Fruit fly (Drosophila melanogaster) whole organism, pupa: ENCODE data around the gene CG1983.

ENCODE experiments used
- CG10348 ChIP-seq: fragments of 200-800 bp; sonication (Bioruptor generic); IDR thresholded peaks from 2 replicates; pipeline ENCODE4 v1.3.6; 2022; ENCODE audit warnings: missing biosample characterization, missing genetic modification characterization
- CG14655 ChIP-seq: fragments of 200-800 bp; sonication (Bioruptor generic); optimal IDR thresholded peaks from 3 replicates; lab custom pipeline; 2017; ENCODE audit warnings: mild to moderate bottlenecking, missing biosample characterization, missing genetic modification reagents, missing genetic modification characterization
- CG15710 ChIP-seq: fragments of 200-800 bp; sonication (Bioruptor generic); optimal IDR thresholded peaks from 2 replicates; lab custom pipeline; 2018; ENCODE audit warnings: missing biosample characterization, mild to moderate bottlenecking, missing genetic modification characterization, moderate library complexity
- CG17806 ChIP-seq: fragments of 200-800 bp; sonication (Bioruptor generic); optimal IDR thresholded peaks from 2 replicates; lab custom pipeline; 2018; ENCODE audit warnings: missing biosample characterization, mild to moderate bottlenecking, missing genetic modification characterization, moderate library complexity
- CG34367 ChIP-seq: fragments of 200-800 bp; sonication (Bioruptor generic); optimal IDR thresholded peaks from 2 replicates; lab custom pipeline; 2018; ENCODE audit warnings: missing biosample characterization, mild to moderate bottlenecking, missing genetic modification characterization
- CG8301 ChIP-seq: fragments of 200-800 bp; sonication (Bioruptor generic); optimal IDR thresholded peaks from 2 replicates; lab custom pipeline; 2018; ENCODE audit warnings: missing biosample characterization, mild to moderate bottlenecking, missing genetic modification characterization
- EcR ChIP-seq: fragments of 200-800 bp; sonication (Bioruptor generic); optimal IDR thresholded peaks from 3 replicates; lab custom pipeline; 2019; ENCODE audit warnings: missing biosample characterization, missing genetic modification characterization, mild to moderate bottlenecking, moderate library complexity, missing genetic modification reagents
- Pif1A ChIP-seq: fragments of 200-800 bp; sonication (Bioruptor generic); optimal IDR thresholded peaks from 3 replicates; lab custom pipeline; 2016; ENCODE audit warnings: missing biosample characterization, missing genetic modification characterization
- Snoo ChIP-seq: fragments of 200-800 bp; sonication (Bioruptor generic); optimal IDR thresholded peaks from 3 replicates; lab custom pipeline; 2017; ENCODE audit warnings: missing biosample characterization, mild to moderate bottlenecking, missing genetic modification characterization, inconsistent platforms
- fd96Ca ChIP-seq: fragments of 200-800 bp; sonication (Bioruptor generic); IDR thresholded peaks from 3 replicates; pipeline ENCODE4 v1.3.6; 2022; ENCODE audit warnings: missing biosample characterization, missing genetic modification characterization
- rn ChIP-seq: fragments of 200-800 bp; sonication (Bioruptor generic); IDR thresholded peaks from 2 replicates; pipeline ENCODE4 v1.3.6; 2022; ENCODE audit warnings: missing biosample characterization, missing genetic modification characterization

- TF ChIP-seq CG8301 (no peak), rn (no peak), Snoo (tag; lab: Kevin White, UChicago) (no peak), CG34367 (tag; lab: Kevin White, UChicago) (no peak), CG15710 (no peak), CG17806 (tag; lab: Kevin White, UChicago) (no peak), fd96Ca (no peak), EcR (GFP tag; lab: Kevin White, UChicago) (no peak), Pif1A (GFP tag; lab: Kevin White, UChicago) (no peak), CG14655 (GFP tag; lab: Kevin White, UChicago) (no peak), CG10348 (no peak)
These were observed 11.2 kb downstream of the CG1983 start, which contains the start of gene VhaAC45RP for dm6 chr3R:30166159-30166784.
